Fruit fly (Drosophila melanogaster) whole organism, embryonic: ENCODE results near the gene CG31871.

Experiments used
- Gsc ChIP-seq: fragments of 200-800 bp; sonication (Bioruptor generic); IDR thresholded peaks from 2 replicates; pipeline ENCODE4 v1.3.6; 2022; ENCODE audit warnings: missing biosample characterization, missing genetic modification characterization
- Sry-β ChIP-seq: fragments of 200-800 bp; sonication (Bioruptor generic); optimal IDR thresholded peaks from 2 replicates; lab custom pipeline; 2018; ENCODE audit warnings: missing biosample characterization, mild to moderate bottlenecking, missing genetic modification characterization, moderate library complexity
- psq ChIP-seq: fragments of 200-800 bp; sonication (Bioruptor generic); optimal IDR thresholded peaks from 2 replicates; lab custom pipeline; 2017; ENCODE audit warnings: missing biosample characterization, missing genetic modification characterization
- tin ChIP-seq: fragments of 200-800 bp; sonication (Bioruptor generic); optimal IDR thresholded peaks from 3 replicates; lab custom pipeline; 2016; ENCODE audit warnings: missing biosample characterization, missing genetic modification characterization
- tll ChIP-seq, 2 experiments: fragments of 200-800 bp in 1 of 2; fragments of >200 bp in 1 of 2; sonication (Bioruptor generic) in 1 of 2; optimal IDR thresholded peaks; 2 replicates each; lab custom pipeline; 2017 to 2019; ENCODE audit warnings: missing biosample characterization in 2 of 2, missing genetic modification characterization in 2 of 2, mild to moderate bottlenecking in 1 of 2, moderate library complexity in 1 of 2

DNA sequence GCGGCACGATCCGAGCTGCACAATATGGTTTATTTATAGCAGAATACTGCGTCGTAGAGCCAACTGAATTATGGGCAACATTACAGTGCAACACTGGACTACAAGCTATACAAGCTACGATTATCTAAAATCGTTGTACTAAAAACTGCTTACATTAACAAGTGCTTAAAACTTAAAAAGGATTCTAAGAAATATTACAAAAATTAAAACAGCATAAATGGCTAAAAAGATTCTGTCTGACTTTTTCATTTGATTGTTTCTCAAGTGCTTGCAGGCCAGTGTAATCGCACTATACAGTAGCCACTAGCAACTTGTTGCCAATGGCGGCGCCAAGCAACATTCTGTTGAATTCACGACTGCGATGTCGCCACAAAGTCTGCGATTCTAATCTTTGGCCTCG is 45.1 kb upstream of the CG31871 start:
- TF ChIP-seq tll (GFP tag; optimal IDR thresholded peaks at IDR 0.05; lab: Kevin White, UChicago) (no peak), tin (GFP tag; lab: Kevin White, UChicago) (peak; percentile 68), Sry-β (GFP tag; lab: Kevin White, UChicago) (no peak), psq (GFP tag; lab: Kevin White, UChicago) (no peak), Gsc (peak; percentile 28; the same call in 1 of the 2 replicates)
